Worm (Caenorhabditis elegans): ENCODE measurements around the gene Y116A8C.40.

- TF ChIP-seq egl-27 (tag; optimal IDR thresholded peaks at IDR 0.05) (no peak), alr-1 (tag; optimal IDR thresholded peaks at IDR 0.05) (no peak), skn-1 (tag; optimal IDR thresholded peaks at IDR 0.05) (no peak), nhr-11 (tag; optimal IDR thresholded peaks at IDR 0.05) (no peak), blmp-1 (tag; optimal IDR thresholded peaks at IDR 0.05; ENCODE audit: insufficient read depth) (no peak), nhr-77 (tag; optimal IDR thresholded peaks at IDR 0.05) (no peak), lin-39 (tag; optimal IDR thresholded peaks at IDR 0.05) (no peak), lin-13 (GFP tag; optimal IDR thresholded peaks at IDR 0.05) (no peak), unc-55 (GFP tag; optimal IDR thresholded peaks at IDR 0.05) (peak; percentile 54)
Observed at ce11 chrIV:17118585-17118984, 32.2 kb downstream of the Y116A8C.40 start, which contains the start of gene uaf-2.

Data from whole organism, L2 larva.